Fruit fly (Drosophila melanogaster): ENCODE results near the gene CG7322.

Gene CG7322

dm6 chrX:18843229-18844033 is 14.1 kb downstream of the CG7322 start, which contains the start of gene htk:
TSS of gene htk (plus strand) at chrX:18843663.
- TF ChIP-seq CG4820 (GFP tag; optimal IDR thresholded peaks at IDR 0.05): peak; percentile 62
- TF ChIP-seq onecut (GFP tag; IDR thresholded peaks at IDR 0.05): peak; percentile 71
- TF ChIP-seq CG7357 (GFP tag; IDR thresholded peaks at IDR 0.05): no peak
- 0 out of 2 replicates have a peak, but pooled peaks have one; percentile 28 for TF ChIP-seq CG31224 (GFP tag; IDR thresholded peaks at IDR 0.05)
- TF ChIP-seq Hsf (GFP tag; optimal IDR thresholded peaks at IDR 0.05): peak; percentile 79
- no peak for TF ChIP-seq ham (GFP tag; IDR thresholded peaks at IDR 0.05)
- TF ChIP-seq toy (GFP tag; IDR thresholded peaks at IDR 0.05): no peak
- peak; percentile 86 for TF ChIP-seq CG9932 (GFP tag; IDR thresholded peaks at IDR 0.05)
- TF ChIP-seq CG1603 (tag; optimal IDR thresholded peaks at IDR 0.05): peak; percentile 84
- TF ChIP-seq twi (tag; optimal IDR thresholded peaks at IDR 0.05): peak; percentile 36
- peak; percentile 44 for TF ChIP-seq PHDP (tag; optimal IDR thresholded peaks at IDR 0.05)
- TF ChIP-seq nerfin-2 (GFP tag; IDR thresholded peaks at IDR 0.05; ENCODE audit: partially characterized antibody): peak; percentile 70; the same call in 1 of the 2 replicates
- TF ChIP-seq CG12659 (GFP tag; optimal IDR thresholded peaks at IDR 0.05): peak; percentile 80
- peak; percentile 38 for TF ChIP-seq ERR (GFP tag; optimal IDR thresholded peaks at IDR 0.05)
- peak; percentile 71 for TF ChIP-seq Myb (GFP tag; optimal IDR thresholded peaks at IDR 0.05)
- peak; percentile 23; the same call in 1 of the 2 replicates for TF ChIP-seq CG6689 (GFP tag; IDR thresholded peaks at IDR 0.05)
- TF ChIP-seq CG7987 (GFP tag; optimal IDR thresholded peaks at IDR 0.05): peak; percentile 72
- peak; percentile 45 for TF ChIP-seq CG18619 (GFP tag; optimal IDR thresholded peaks at IDR 0.05)
- no peak for TF ChIP-seq BtbVII (GFP tag; optimal IDR thresholded peaks at IDR 0.05)
- no peak for TF ChIP-seq crol (GFP tag; IDR thresholded peaks at IDR 0.05)
- peak; percentile 74 for TF ChIP-seq CG12744 (GFP tag; optimal IDR thresholded peaks at IDR 0.05)
- TF ChIP-seq Gsc (GFP tag; IDR thresholded peaks at IDR 0.05): no peak
- TF ChIP-seq Sox102F (GFP tag; optimal IDR thresholded peaks at IDR 0.05): peak; percentile 65
- peak; percentile 28 for TF ChIP-seq Blimp-1 (GFP tag; optimal IDR thresholded peaks at IDR 0.05)
- peak; percentile 51; the same call in 1 of the 2 replicates for TF ChIP-seq Awh (GFP tag; IDR thresholded peaks at IDR 0.05)
- TF ChIP-seq Ada2b (GFP tag; IDR thresholded peaks at IDR 0.05): no peak
- TF ChIP-seq cas (GFP tag; IDR thresholded peaks at IDR 0.05): no peak
- no peak for TF ChIP-seq hkb (optimal IDR thresholded peaks at IDR 0.05)
- peak; percentile 62 for TF ChIP-seq hkb (GFP tag; IDR thresholded peaks at IDR 0.05)
- TF ChIP-seq CG8765 (GFP tag; IDR thresholded peaks at IDR 0.05): no peak
- peak; percentile 90 for TF ChIP-seq ci (GFP tag; IDR thresholded peaks at IDR 0.05)
- TF ChIP-seq dmrt11E (tag; optimal IDR thresholded peaks at IDR 0.05): peak; percentile 44
- no peak for TF ChIP-seq sim (GFP tag; IDR thresholded peaks at IDR 0.05)
- TF ChIP-seq CG10979 (tag; optimal IDR thresholded peaks at IDR 0.05): peak; percentile 88
- peak; percentile 48 for TF ChIP-seq zfh2 (GFP tag; optimal IDR thresholded peaks at IDR 0.05)
- no peak for TF ChIP-seq CG15011 (GFP tag; optimal IDR thresholded peaks at IDR 0.05)
- no peak for TF ChIP-seq CG8388 (GFP tag; optimal IDR thresholded peaks at IDR 0.05)
- peak; percentile 11 for TF ChIP-seq CG8924 (tag; optimal IDR thresholded peaks at IDR 0.05)
- TF ChIP-seq CG5245 (GFP tag; optimal IDR thresholded peaks at IDR 0.05): peak; percentile 83
- TF ChIP-seq HmgZ (tag; optimal IDR thresholded peaks at IDR 0.05): peak; percentile 73
- no peak for TF ChIP-seq jigr1 (GFP tag; IDR thresholded peaks at IDR 0.05)
- TF ChIP-seq Sry-δ (GFP tag; optimal IDR thresholded peaks at IDR 0.05): peak; percentile 99
- peak; percentile 64 for TF ChIP-seq Ptx1 (GFP tag; IDR thresholded peaks at IDR 0.05)
- no peak for TF ChIP-seq pan (optimal IDR thresholded peaks at IDR 0.05)
- TF ChIP-seq pan (GFP tag; optimal IDR thresholded peaks at IDR 0.05 in 1 of 2, IDR thresholded peaks at IDR 0.05 in 1 of 2): no peak
- peak; percentile 60 for TF ChIP-seq E2f2 (GFP tag; IDR thresholded peaks at IDR 0.05)
- TF ChIP-seq ash1 (GFP tag; optimal IDR thresholded peaks at IDR 0.05): peak; percentile 18
- TF ChIP-seq bbx (GFP tag; IDR thresholded peaks at IDR 0.05; ENCODE audit: partially characterized antibody): peak; percentile 96
- TF ChIP-seq Deaf1 (tag; optimal IDR thresholded peaks at IDR 0.05): peak; percentile 59
- peak; percentile 97 for TF ChIP-seq Med (GFP tag)
